Worm (Caenorhabditis elegans): Measurements from ENCODE around the gene C30G12.2.

C30G12.2 gene

ce11 chrII:7340703-7341102 is 50.5 kb downstream of the C30G12.2 start:
- TF ChIP-seq unc-62 (GFP tag; optimal IDR thresholded peaks at IDR 0.05): no peak
